Fruit fly (Drosophila melanogaster): Measurements from ENCODE around the gene CtsF.

Gene CtsF

DNA sequence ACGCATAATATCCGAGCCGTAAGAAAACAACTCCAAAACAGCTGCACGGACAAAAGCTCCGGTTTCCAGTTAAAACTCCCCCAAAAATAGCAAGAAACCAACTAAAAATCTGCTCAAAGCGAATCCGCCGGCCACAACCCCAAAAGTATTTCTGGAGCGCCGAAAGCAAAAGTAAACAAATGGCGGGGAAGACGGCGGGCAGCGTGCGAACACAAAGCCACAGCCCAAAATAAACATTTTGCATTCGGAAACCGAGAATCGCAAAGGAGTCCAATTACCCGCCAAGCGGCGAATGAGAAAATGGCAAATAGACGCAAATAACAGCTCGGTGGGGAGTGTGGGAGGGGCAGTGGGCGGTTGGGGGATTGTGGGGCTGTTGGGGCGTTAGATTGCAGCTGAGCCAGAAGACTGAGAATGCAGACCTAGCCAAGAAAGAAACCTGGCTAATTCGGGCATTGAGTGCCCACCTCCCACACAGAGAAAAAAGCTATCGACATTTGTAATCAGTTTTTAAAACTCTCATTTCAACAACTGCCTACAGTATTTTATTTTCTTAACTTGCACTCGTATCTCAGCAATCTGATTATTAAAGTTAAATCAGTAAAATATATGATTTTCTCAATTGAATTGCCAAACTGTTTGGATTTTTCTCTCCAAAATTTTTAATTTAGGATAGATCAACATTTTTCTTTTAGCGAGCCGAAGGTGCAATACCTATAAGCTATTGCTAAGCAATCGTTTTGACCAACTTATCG, 37.2 kb downstream of the CtsF start:
- TF ChIP-seq sv (GFP tag; optimal IDR thresholded peaks at IDR 0.05) (no peak), CG9705 (GFP tag; optimal IDR thresholded peaks at IDR 0.05) (no peak), Sp1 (GFP tag; optimal IDR thresholded peaks at IDR 0.05) (no peak), psq (GFP tag; optimal IDR thresholded peaks at IDR 0.05) (peak; percentile 32), ey (GFP tag; optimal IDR thresholded peaks at IDR 0.05) (no peak), woc (GFP tag; optimal IDR thresholded peaks at IDR 0.05) (no peak)

DNA sequence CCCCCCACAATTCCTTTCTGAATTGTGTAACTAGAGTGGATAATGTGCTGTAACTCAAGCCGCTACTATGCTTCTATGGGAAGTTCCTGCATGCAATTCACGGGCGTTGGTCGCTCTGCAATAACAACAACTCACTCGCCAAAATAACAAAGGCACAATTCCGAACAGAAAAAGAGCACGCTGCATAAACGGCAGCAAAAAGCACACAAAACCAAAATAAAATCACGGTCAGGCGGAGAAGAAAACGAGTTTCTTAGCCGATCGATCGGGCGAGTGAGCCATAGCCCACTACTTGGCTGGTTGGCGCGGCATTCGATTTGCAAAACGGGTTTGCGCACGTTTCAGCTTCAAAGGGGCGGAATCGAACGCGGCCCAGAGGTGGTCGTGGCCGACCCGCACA, 38.2 kb downstream of the CtsF start:
- no peak for TF ChIP-seq Rel (GFP tag; optimal IDR thresholded peaks at IDR 0.05)
- TF ChIP-seq Rel (tag; optimal IDR thresholded peaks at IDR 0.05): peak; percentile 32
- no peak for TF ChIP-seq N (GFP tag; optimal IDR thresholded peaks at IDR 0.05)
- peak; percentile 21 for TF ChIP-seq Dif (GFP tag; optimal IDR thresholded peaks at IDR 0.05; ENCODE audit: partially characterized antibody)

DNA sequence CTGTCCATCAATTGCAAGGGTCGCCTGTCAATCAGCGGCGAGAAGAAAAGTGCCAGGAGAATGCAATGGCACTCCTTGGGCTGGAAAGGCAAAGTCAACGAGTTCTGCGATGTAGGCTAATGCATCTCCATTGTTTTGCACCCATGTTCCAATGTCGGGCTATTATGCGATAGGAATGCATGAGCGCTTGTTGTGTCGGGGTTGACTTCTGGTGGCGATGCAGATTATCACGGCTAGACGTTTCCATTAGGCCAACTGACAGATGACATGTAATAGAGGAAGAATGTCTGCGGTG, 38.8 kb downstream of the CtsF start:
- TF ChIP-seq h (GFP tag; optimal IDR thresholded peaks at IDR 0.05): no peak
- TF ChIP-seq Abd-B (GFP tag; optimal IDR thresholded peaks at IDR 0.05): no peak
- TF ChIP-seq sage (GFP tag; optimal IDR thresholded peaks at IDR 0.05): no peak
- no peak for TF ChIP-seq br (GFP tag; optimal IDR thresholded peaks at IDR 0.05)
- TF ChIP-seq brk (GFP tag; optimal IDR thresholded peaks at IDR 0.05): no peak
- no peak for TF ChIP-seq N (GFP tag; optimal IDR thresholded peaks at IDR 0.05)
- TF ChIP-seq psq (GFP tag; optimal IDR thresholded peaks at IDR 0.05): no peak
- TF ChIP-seq dsf (GFP tag; optimal IDR thresholded peaks at IDR 0.05; ENCODE audit: borderline replicate concordance): no peak

DNA sequence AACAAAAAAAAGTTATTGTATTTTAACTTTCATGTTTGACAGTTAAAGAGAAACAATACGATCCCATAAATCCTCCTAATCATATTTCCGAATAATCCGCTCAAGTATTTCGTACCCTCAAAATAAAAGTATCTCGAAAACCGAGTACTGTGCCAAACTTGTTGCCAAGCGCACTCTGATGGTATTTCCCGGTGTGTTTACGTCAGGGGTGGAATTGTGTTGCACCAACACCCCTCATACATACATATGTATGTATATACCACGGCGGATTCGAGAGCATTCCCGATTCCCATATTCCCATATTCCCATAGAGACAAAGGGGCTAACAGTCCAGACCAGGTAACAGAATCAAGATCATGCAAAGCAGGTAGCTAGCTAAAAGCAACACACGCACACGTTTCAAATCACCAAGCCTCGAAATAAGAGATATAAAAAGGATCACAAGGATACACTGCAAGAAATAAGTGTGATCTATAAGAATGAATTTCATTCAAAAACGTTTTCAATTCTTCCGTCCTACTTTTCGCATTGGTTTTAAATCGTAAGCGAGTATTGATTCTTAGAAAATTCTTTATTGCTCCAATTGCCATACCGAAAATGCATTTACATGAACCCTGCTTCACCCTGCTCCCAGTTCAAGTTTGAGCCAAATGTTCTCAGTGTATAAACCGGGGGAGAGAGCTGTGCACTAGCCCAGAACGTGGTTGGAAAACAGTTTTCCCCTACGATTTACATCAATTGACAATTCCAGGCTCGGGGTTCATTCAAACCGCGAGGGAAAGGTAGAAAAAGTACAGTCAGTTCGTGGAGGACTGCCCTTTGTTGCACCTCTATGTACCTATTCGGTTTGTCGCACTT, 39.4 kb downstream of the CtsF start:
- TF ChIP-seq sv (GFP tag; optimal IDR thresholded peaks at IDR 0.05) (peak; percentile 50), ey (GFP tag; optimal IDR thresholded peaks at IDR 0.05) (peak; percentile 14), tai (GFP tag; optimal IDR thresholded peaks at IDR 0.05) (no peak), h (GFP tag; optimal IDR thresholded peaks at IDR 0.05) (peak; percentile 34), OdsH (GFP tag; optimal IDR thresholded peaks at IDR 0.05) (peak; percentile 19), Sp1 (GFP tag; optimal IDR thresholded peaks at IDR 0.05) (peak; percentile 16), fru (GFP tag; optimal IDR thresholded peaks at IDR 0.05) (peak; percentile 48), Dif (GFP tag; optimal IDR thresholded peaks at IDR 0.05; ENCODE audit: partially characterized antibody) (no peak), foxo (GFP tag; optimal IDR thresholded peaks at IDR 0.05) (peak in 1 of 2 experiments; percentile 66)

DNA sequence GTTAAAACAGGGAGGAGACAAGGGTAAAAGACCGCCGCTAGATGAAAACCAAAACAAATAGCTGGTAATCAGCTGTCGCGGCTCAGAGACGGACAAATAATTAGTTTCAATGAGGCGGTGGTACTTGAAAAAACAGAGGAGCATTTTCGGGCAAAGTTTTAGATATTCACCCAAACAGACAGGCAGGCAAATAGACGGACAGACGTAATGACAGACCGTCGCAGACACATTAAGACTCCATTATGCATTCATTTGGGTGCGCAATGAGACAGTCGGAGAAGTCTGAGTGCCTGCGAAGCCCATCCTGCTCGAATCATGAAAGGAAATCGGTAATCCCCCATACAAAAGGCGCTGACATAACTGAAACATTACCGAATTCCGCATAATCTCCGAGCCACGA, 40.1 kb downstream of the CtsF start:
- no peak for TF ChIP-seq ey (GFP tag; optimal IDR thresholded peaks at IDR 0.05)
- no peak for TF ChIP-seq Hr78 (GFP tag; optimal IDR thresholded peaks at IDR 0.05)

DNA sequence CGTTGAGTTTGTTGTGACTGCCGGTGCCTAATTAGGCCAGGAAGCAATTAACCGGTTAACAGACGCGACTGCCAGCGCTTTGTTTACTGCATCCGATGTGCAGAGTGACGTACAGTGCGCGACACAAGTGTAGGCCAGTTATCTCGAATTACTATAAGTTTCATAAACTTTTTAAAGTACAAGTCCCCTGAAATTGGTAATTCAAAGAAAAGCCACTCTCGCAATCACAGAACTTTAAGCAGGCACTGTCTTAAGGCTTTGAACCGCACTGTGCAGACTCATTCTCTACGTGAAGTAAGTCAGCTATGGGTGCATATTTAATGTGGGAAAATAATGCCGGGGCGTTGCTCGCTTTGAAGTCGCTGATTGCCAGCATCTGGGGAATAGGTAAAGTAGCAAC, 42.1 kb downstream of the CtsF start:
- peak; percentile 25 for TF ChIP-seq CG32264 (GFP tag; optimal IDR thresholded peaks at IDR 0.05)
- TF ChIP-seq sage (GFP tag; optimal IDR thresholded peaks at IDR 0.05): peak; percentile 37
- peak; percentile 75 for TF ChIP-seq h (GFP tag; optimal IDR thresholded peaks at IDR 0.05)
- TF ChIP-seq Sp1 (GFP tag; optimal IDR thresholded peaks at IDR 0.05): peak; percentile 48
- TF ChIP-seq CG9705 (GFP tag; optimal IDR thresholded peaks at IDR 0.05): no peak
- no peak for TF ChIP-seq Jra (GFP tag; optimal IDR thresholded peaks at IDR 0.05)
- peak; percentile 64 for TF ChIP-seq fru (GFP tag; optimal IDR thresholded peaks at IDR 0.05)
- peak; percentile 57 for TF ChIP-seq OdsH (GFP tag; optimal IDR thresholded peaks at IDR 0.05)
- no peak for TF ChIP-seq dsf (GFP tag; optimal IDR thresholded peaks at IDR 0.05; ENCODE audit: borderline replicate concordance)
- TF ChIP-seq Hr83 (GFP tag; optimal IDR thresholded peaks at IDR 0.05; ENCODE audit: poor library complexity, severe bottlenecking): no peak
- TF ChIP-seq foxo (GFP tag; optimal IDR thresholded peaks at IDR 0.05): peak in 1 of 2 experiments; percentile 78
- TF ChIP-seq psq (GFP tag; optimal IDR thresholded peaks at IDR 0.05): peak; percentile 44
- TF ChIP-seq ey (GFP tag; optimal IDR thresholded peaks at IDR 0.05): peak; percentile 73
- TF ChIP-seq Hnf4 (GFP tag; optimal IDR thresholded peaks at IDR 0.05): peak; percentile 58
- TF ChIP-seq dmrt93B (GFP tag; optimal IDR thresholded peaks at IDR 0.05): peak; percentile 19
- TF ChIP-seq br (GFP tag; optimal IDR thresholded peaks at IDR 0.05): peak; percentile 74
- TF ChIP-seq HLH106 (tag; optimal IDR thresholded peaks at IDR 0.05): peak; percentile 65
- TF ChIP-seq rgr (GFP tag; optimal IDR thresholded peaks at IDR 0.05): peak; percentile 57

Measured in whole organism, wandering third instar larva.